Worm (Caenorhabditis elegans) whole organism, L3 larva: ENCODE measurements around the gene ftt-2.

Experiments
- R02D3.7 ChIP-seq: fragments of 150-350 bp; optimal IDR thresholded peaks from 2 replicates; lab custom pipeline; 2014; ENCODE audit warnings: missing biosample characterization, missing genetic modification characterization
- aly-2 ChIP-seq: fragments of 150-350 bp; optimal IDR thresholded peaks from 2 replicates; lab custom pipeline; 2014; ENCODE audit warnings: missing biosample characterization, missing genetic modification characterization
- ama-1 ChIP-seq: fragments of 150-350 bp; optimal IDR thresholded peaks from 2 replicates; lab custom pipeline; 2018
- ceh-28 ChIP-seq: fragments of 150-350 bp; optimal IDR thresholded peaks from 2 replicates; lab custom pipeline; 2014; ENCODE audit warnings: missing biosample characterization, missing genetic modification reagents, missing genetic modification characterization
- egl-5 ChIP-seq: fragments of 150-350 bp; optimal IDR thresholded peaks from 2 replicates; lab custom pipeline; 2017; ENCODE audit warnings: missing biosample characterization, missing genetic modification reagents, missing genetic modification characterization, inconsistent platforms
- elt-1 ChIP-seq: fragments of 150-350 bp; optimal IDR thresholded peaks from 2 replicates; lab custom pipeline; 2014; ENCODE audit warnings: missing biosample characterization, missing genetic modification characterization
- lin-39 ChIP-seq: fragments of 150-350 bp; optimal IDR thresholded peaks from 2 replicates; lab custom pipeline; 2018; ENCODE audit warnings: missing biosample characterization, missing genetic modification reagents, missing genetic modification characterization
- nfya-1 ChIP-seq: sonication (generic microtip); optimal IDR thresholded peaks from 2 replicates; lab custom pipeline; 2017; ENCODE audit warnings: missing genetic modification characterization, mild to moderate bottlenecking, missing compliant biosample characterization, antibody characterized with exemption, moderate library complexity; ENCODE audit not compliant: insufficient read depth
- nhr-11 ChIP-seq: fragments of 150-350 bp; optimal IDR thresholded peaks from 2 replicates; lab custom pipeline; 2014; ENCODE audit warnings: missing biosample characterization, missing genetic modification characterization
- pqm-1 ChIP-seq: fragments of 150-350 bp; optimal IDR thresholded peaks from 2 replicates; lab custom pipeline; 2017; ENCODE audit warnings: missing biosample characterization, missing genetic modification characterization, inconsistent platforms
- skn-1 ChIP-seq: fragments of 150-350 bp; optimal IDR thresholded peaks from 2 replicates; lab custom pipeline; 2014; ENCODE audit warnings: missing biosample characterization, missing genetic modification characterization
- snpc-4 ChIP-seq: fragments of 150-350 bp; optimal IDR thresholded peaks from 2 replicates; lab custom pipeline; 2014; ENCODE audit warnings: missing biosample characterization, missing genetic modification characterization
- unc-62 ChIP-seq: fragments of 150-350 bp; sonication (generic microtip); optimal IDR thresholded peaks from 4 replicates; lab custom pipeline; 2014; ENCODE audit warnings: missing biosample characterization, missing genetic modification reagents, missing genetic modification characterization
- zag-1 ChIP-seq: fragments of 150-350 bp; optimal IDR thresholded peaks from 2 replicates; lab custom pipeline; 2014; ENCODE audit warnings: missing biosample characterization, missing genetic modification characterization

DNA sequence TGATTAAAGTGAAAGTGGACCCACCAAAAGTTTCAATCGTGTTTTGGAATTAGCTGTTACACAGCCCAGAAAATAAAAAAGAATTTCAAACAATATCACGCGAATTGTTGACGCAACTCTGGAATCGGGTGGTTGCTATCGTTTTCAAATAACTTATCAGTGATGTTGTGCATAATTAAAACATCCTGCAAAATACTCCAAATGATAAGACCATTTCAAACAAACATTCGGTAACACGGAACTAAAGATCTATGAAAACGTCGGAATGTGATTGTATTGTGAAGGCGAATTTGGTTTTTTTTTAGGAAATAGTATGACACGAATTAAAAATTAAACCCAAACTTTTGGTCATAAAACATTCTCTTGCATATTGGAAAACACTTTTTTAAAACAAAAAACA, 23.4 kb upstream of the ftt-2 start, which contains the start of gene spp-30:
- no peak for TF ChIP-seq egl-5
- TF ChIP-seq lin-39 (tag; lab: Kevin White, UChicago): no peak
- no peak for TF ChIP-seq R02D3.7 (tag; lab: Kevin White, UChicago)
- TF ChIP-seq ama-1: no peak
- TF ChIP-seq unc-62 (GFP tag; lab: Kevin White, UChicago): no peak
- TF ChIP-seq snpc-4 (tag; lab: Kevin White, UChicago): no peak
- TF ChIP-seq aly-2 (tag; lab: Kevin White, UChicago): no peak
- no peak for TF ChIP-seq nfya-1 (tag; lab: Kevin White, UChicago)
- TF ChIP-seq nhr-11 (tag; lab: Kevin White, UChicago): no peak
- TF ChIP-seq ceh-28 (tag; lab: Kevin White, UChicago): no peak
- no peak for TF ChIP-seq skn-1 (tag; lab: Kevin White, UChicago)
- TF ChIP-seq elt-1 (tag; lab: Kevin White, UChicago): no peak
- TF ChIP-seq pqm-1 (tag; lab: Kevin White, UChicago): no peak
- TF ChIP-seq zag-1 (tag; lab: Kevin White, UChicago): no peak
